Worm (Caenorhabditis elegans) whole organism, late embryonic: ENCODE data around the gene EGAP1.5.

Experiments
- elt-2 ChIP-seq: sonication (generic microtip); optimal IDR thresholded peaks from 2 replicates; lab custom pipeline; 2016; ENCODE audit warnings: missing genetic modification reagents, missing genetic modification characterization, missing compliant biosample characterization
- fkh-10 ChIP-seq: fragments of 150-350 bp; optimal IDR thresholded peaks from 2 replicates; lab custom pipeline; 2014; ENCODE audit warnings: missing biosample characterization, missing genetic modification reagents, missing genetic modification characterization
- pax-1 ChIP-seq: fragments of 150-350 bp; optimal IDR thresholded peaks from 2 replicates; lab custom pipeline; 2014; ENCODE audit warnings: missing biosample characterization, missing genetic modification characterization
- pros-1 ChIP-seq: fragments of 150-350 bp; optimal IDR thresholded peaks from 2 replicates; lab custom pipeline; 2014; ENCODE audit warnings: missing biosample characterization, missing genetic modification reagents, missing genetic modification characterization
- tbx-2 ChIP-seq: sonication (generic microtip); optimal IDR thresholded peaks from 2 replicates; lab custom pipeline; 2016; ENCODE audit warnings: missing genetic modification characterization, missing compliant biosample characterization
- unc-42 ChIP-seq: sonication (generic microtip); optimal IDR thresholded peaks from 2 replicates; lab custom pipeline; 2016; ENCODE audit warnings: missing genotype, missing genetic modification characterization, missing compliant biosample characterization

ce11 chrIII:5965839-5966463 is 34.4 kb downstream of the EGAP1.5 start, which contains the start of gene dct-6:
- TF ChIP-seq pax-1 (tag; lab: Kevin White, UChicago) (no peak), unc-42 (tag; lab: Kevin White, UChicago) (no peak), fkh-10 (GFP tag; lab: Kevin White, UChicago) (no peak), elt-2 (tag; lab: Kevin White, UChicago) (peak; percentile 12), tbx-2 (tag; lab: Kevin White, UChicago) (no peak), pros-1 (no peak)
